Fruit fly (Drosophila melanogaster): ENCODE measurements around the gene Orc5.

DNA sequence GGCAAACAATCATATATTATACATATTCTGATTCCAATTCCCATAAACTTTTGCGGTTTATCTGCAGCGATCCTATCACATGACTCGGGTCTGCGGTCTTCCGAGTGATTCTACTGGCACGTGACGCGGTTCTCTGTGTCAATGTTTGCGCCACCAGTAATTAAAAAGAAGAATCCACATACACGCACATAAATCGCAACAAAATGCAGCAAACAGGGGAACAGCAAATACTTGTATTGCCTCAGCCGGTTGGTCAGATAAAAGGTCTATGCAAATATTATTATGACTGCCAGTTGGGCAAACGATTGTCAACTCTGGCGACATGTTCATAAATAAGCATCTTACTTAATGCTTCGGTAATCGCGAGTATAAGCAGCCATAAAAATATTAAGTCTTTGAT lies 21.7 kb upstream of the Orc5 start:
- no peak for TF ChIP-seq bab1 (GFP tag; optimal IDR thresholded peaks at IDR 0.05)
- no peak for TF ChIP-seq Hr96 (GFP tag; optimal IDR thresholded peaks at IDR 0.05)
- TF ChIP-seq cnc (optimal IDR thresholded peaks at IDR 0.05) = no peak

Measured in whole organism, adult.